Worm (Caenorhabditis elegans): ENCODE measurements around the gene scav-3.

ce11 chrIII:12414533-12414932 is 42.1 kb downstream of the scav-3 start:
- no peak for TF ChIP-seq nhr-11 (tag; optimal IDR thresholded peaks at IDR 0.05)
- TF ChIP-seq blmp-1 (tag; optimal IDR thresholded peaks at IDR 0.05; ENCODE audit: insufficient read depth): no peak
- TF ChIP-seq unc-55 (GFP tag; optimal IDR thresholded peaks at IDR 0.05): no peak
- no peak for TF ChIP-seq gmeb-1 (tag; optimal IDR thresholded peaks at IDR 0.05)
- no peak for TF ChIP-seq unc-39 (tag; optimal IDR thresholded peaks at IDR 0.05)
- no peak for TF ChIP-seq nhr-6 (tag; optimal IDR thresholded peaks at IDR 0.05)
- no peak for TF ChIP-seq ztf-1 (GFP tag; conservative IDR thresholded peaks at IDR 0.05)
- TF ChIP-seq nhr-129 (tag; optimal IDR thresholded peaks at IDR 0.05): no peak
